3 fruit fly cellular contexts compared by ENCODE assay signal in genomic region chr3L:21843307-21843706, dm6.
A peak's percentile ranks its signal among the peaks of the same experiment; 100 is the strongest.
TF ChIP-seq lines count a peak whose summit lies in the region.

No protein-coding gene starts in this region.

- TF ChIP-seq CTCF in whole organism, embryonic (GFP tag; optimal IDR thresholded peaks at IDR 0.05; lab: Kevin White, UChicago) = no peak

TF ChIP-seq in whole organism, embryonic, 481 proteins besides CTCF, POLR2A, EP300 and RAD21:
- TF ChIP-seq CG2889 (GFP tag; IDR thresholded peaks at IDR 0.05; lab: Robert Waterston, UW) = 0 out of 3 replicates have a peak, but pooled peaks have one; percentile 30
- TF ChIP-seq lov (optimal IDR thresholded peaks at IDR 0.05; lab: Kevin White, UChicago) = no peak
- TF ChIP-seq lov (GFP tag; IDR thresholded peaks at IDR 0.05; lab: Robert Waterston, UW) = 0 out of 3 replicates have a peak, but pooled peaks have one; percentile 13
- TF ChIP-seq Elba2 (GFP tag; optimal IDR thresholded peaks at IDR 0.05; lab: Kevin White, UChicago) = peak; percentile 93
- no peak for TF ChIP-seq HLHmδ (GFP tag; optimal IDR thresholded peaks at IDR 0.05; lab: Kevin White, UChicago)
- TF ChIP-seq zen (tag; optimal IDR thresholded peaks at IDR 0.05; lab: Kevin White, UChicago) = peak; percentile 3
- TF ChIP-seq NFAT (GFP tag; IDR thresholded peaks at IDR 0.05; lab: Robert Waterston, UW) = no peak
- no peak for TF ChIP-seq Doc3 (GFP tag; IDR thresholded peaks at IDR 0.05; lab: Robert Waterston, UW; ENCODE audit: partially characterized antibody)
- 0 out of 2 replicates have a peak, but pooled peaks have one; percentile 11 for TF ChIP-seq Dref (GFP tag; IDR thresholded peaks at IDR 0.05; lab: Robert Waterston, UW)
- no peak for TF ChIP-seq org-1 (GFP tag; optimal IDR thresholded peaks at IDR 0.05; lab: Kevin White, UChicago)
- TF ChIP-seq CG1832 (GFP tag; optimal IDR thresholded peaks at IDR 0.05; lab: Kevin White, UChicago) = peak; percentile 29
- peak; percentile 53 to 78 for TF ChIP-seq Trl (optimal IDR thresholded peaks at IDR 0.05; lab: Kevin White, UChicago)
- TF ChIP-seq Trl (GFP tag; optimal IDR thresholded peaks at IDR 0.05; lab: Kevin White, UChicago) = no peak
- peak; percentile 49; the same call in 1 of the 2 replicates for TF ChIP-seq seq (GFP tag; IDR thresholded peaks at IDR 0.05; lab: Robert Waterston, UW)
- TF ChIP-seq z (GFP tag; IDR thresholded peaks at IDR 0.05; lab: Robert Waterston, UW) = peak; percentile 92
- TF ChIP-seq tll (GFP tag; optimal IDR thresholded peaks at IDR 0.05; lab: Kevin White, UChicago) = peak in 1 of 2 experiments; percentile 79
- peak; percentile 30 for TF ChIP-seq Med (GFP tag; lab: Kevin White, UChicago)
- TF ChIP-seq crol (GFP tag; IDR thresholded peaks at IDR 0.05; lab: Robert Waterston, UW) = 0 out of 2 replicates have a peak, but pooled peaks have one; percentile 8
TF ChIP-seq in whole organism, embryonic: peak in this region for 12.

TF ChIP-seq in whole organism, prepupa, 60 proteins besides CTCF, POLR2A, EP300 and RAD21:
- TF ChIP-seq CG6276 (GFP tag; optimal IDR thresholded peaks at IDR 0.05; lab: Kevin White, UChicago) (no peak), CG11902 (GFP tag; optimal IDR thresholded peaks at IDR 0.05; lab: Kevin White, UChicago) (no peak), OdsH (GFP tag; optimal IDR thresholded peaks at IDR 0.05; lab: Kevin White, UChicago) (no peak), CG6808 (GFP tag; optimal IDR thresholded peaks at IDR 0.05; lab: Kevin White, UChicago) (no peak), Blimp-1 (GFP tag; optimal IDR thresholded peaks at IDR 0.05; lab: Kevin White, UChicago) (no peak), CG11762 (GFP tag; optimal IDR thresholded peaks at IDR 0.05; lab: Kevin White, UChicago; ENCODE audit: insufficient read depth) (no peak), CG6163 (GFP tag; IDR thresholded peaks at IDR 0.05; lab: Robert Waterston, UW) (0 out of 3 replicates have a peak, but pooled peaks have one; percentile 9), CG31627 (GFP tag; optimal IDR thresholded peaks at IDR 0.05; lab: Kevin White, UChicago) (no peak), Eip78C (GFP tag; lab: Kevin White, UChicago) (peak; percentile 33), CG10669 (GFP tag; optimal IDR thresholded peaks at IDR 0.05; lab: Kevin White, UChicago) (no peak), dsx (GFP tag; optimal IDR thresholded peaks at IDR 0.05; lab: Kevin White, UChicago; ENCODE audit: poor library complexity, severe bottlenecking) (no peak), eg (GFP tag; IDR thresholded peaks at IDR 0.05; lab: Robert Waterston, UW) (peak; percentile 11; the same call in 1 of the 3 replicates), fd85E (GFP tag; optimal IDR thresholded peaks at IDR 0.05; lab: Kevin White, UChicago) (no peak), Sox102F (GFP tag; optimal IDR thresholded peaks at IDR 0.05; lab: Kevin White, UChicago) (no peak), Lpt (GFP tag; optimal IDR thresholded peaks at IDR 0.05; lab: Kevin White, UChicago) (no peak), vri (GFP tag; optimal IDR thresholded peaks at IDR 0.05; lab: Kevin White, UChicago) (no peak), CG8632 (GFP tag; optimal IDR thresholded peaks at IDR 0.05; lab: Kevin White, UChicago) (no peak), CG15336 (GFP tag; IDR thresholded peaks at IDR 0.05; lab: Robert Waterston, UW) (no peak)

TF ChIP-seq in whole organism, pupa, 21 proteins besides CTCF, POLR2A, EP300 and RAD21:
- TF ChIP-seq CG13204 (GFP tag; optimal IDR thresholded peaks at IDR 0.05; lab: Kevin White, UChicago) = peak; percentile 68
- TF ChIP-seq CG14655 (GFP tag; optimal IDR thresholded peaks at IDR 0.05; lab: Kevin White, UChicago) = no peak
TF ChIP-seq in whole organism, pupa: peak in this region for 1.
